Worm (Caenorhabditis elegans) whole organism, L2 larva: ENCODE data around the gene T19C3.2.

Source experiments
- C34F6.9 ChIP-seq: fragments of 150-350 bp; optimal IDR thresholded peaks from 2 replicates; lab custom pipeline; 2014; ENCODE audit warnings: missing biosample characterization, missing genetic modification characterization
- F13H6.1 ChIP-seq: sonication (generic microtip); optimal IDR thresholded peaks from 2 replicates; lab custom pipeline; 2016; ENCODE audit warnings: missing genetic modification characterization, missing compliant biosample characterization
- Y55F3AM.14 ChIP-seq: fragments of 200-800 bp; sonication (Bioruptor generic); optimal IDR thresholded peaks from 2 replicates; lab custom pipeline; 2018; ENCODE audit warnings: mild to moderate bottlenecking, missing genetic modification characterization, missing compliant biosample characterization
- ZK546.5 ChIP-seq: sonication (generic microtip); optimal IDR thresholded peaks from 2 replicates; lab custom pipeline; 2017; ENCODE audit warnings: missing biosample characterization, missing genetic modification characterization
- alr-1 ChIP-seq: fragments of 150-350 bp; optimal IDR thresholded peaks from 2 replicates; lab custom pipeline; 2014; ENCODE audit warnings: missing biosample characterization, missing genetic modification characterization
- aly-2 ChIP-seq: fragments of 150-350 bp; optimal IDR thresholded peaks from 2 replicates; lab custom pipeline; 2014; ENCODE audit warnings: missing biosample characterization, missing genetic modification characterization
- ama-1 ChIP-seq: fragments of 150-350 bp; optimal IDR thresholded peaks from 2 replicates; lab custom pipeline; 2018; ENCODE audit warnings: inconsistent platforms
- blmp-1 ChIP-seq: sonication (generic microtip); optimal IDR thresholded peaks from 2 replicates; lab custom pipeline; 2017; ENCODE audit warnings: missing genetic modification characterization, mild to moderate bottlenecking, missing compliant biosample characterization, antibody characterized with exemption, moderate library complexity; ENCODE audit not compliant: insufficient read depth
- ceh-16 ChIP-seq: fragments of 150-350 bp; optimal IDR thresholded peaks from 2 replicates; lab custom pipeline; 2014; ENCODE audit warnings: missing biosample characterization, missing genetic modification characterization
- ceh-82 ChIP-seq: fragments of 150-350 bp; optimal IDR thresholded peaks from 2 replicates; lab custom pipeline; 2014; ENCODE audit warnings: missing biosample characterization, missing genetic modification characterization
- crh-2 ChIP-seq: sonication (generic microtip); optimal IDR thresholded peaks from 2 replicates; lab custom pipeline; 2017; ENCODE audit warnings: missing biosample characterization, missing genetic modification characterization
- dmd-4 ChIP-seq: sonication (generic microtip); optimal IDR thresholded peaks from 2 replicates; lab custom pipeline; 2017; ENCODE audit warnings: missing biosample characterization, missing genetic modification characterization
- egl-27 ChIP-seq: sonication (generic microtip); optimal IDR thresholded peaks from 3 replicates; lab custom pipeline; 2017; ENCODE audit warnings: missing biosample characterization, missing genetic modification reagents, missing genetic modification characterization
- elt-1 ChIP-seq: fragments of 150-350 bp; optimal IDR thresholded peaks from 2 replicates; lab custom pipeline; 2014; ENCODE audit warnings: missing biosample characterization, missing genetic modification characterization
- fos-1 ChIP-seq: fragments of 150-350 bp; optimal IDR thresholded peaks from 2 replicates; lab custom pipeline; 2014; ENCODE audit warnings: missing biosample characterization, missing genetic modification characterization
- gmeb-1 ChIP-seq: fragments of 150-350 bp; optimal IDR thresholded peaks from 2 replicates; lab custom pipeline; 2014; ENCODE audit warnings: missing biosample characterization, missing genetic modification characterization
- lin-13 ChIP-seq: fragments of 150-350 bp; optimal IDR thresholded peaks from 2 replicates; lab custom pipeline; 2014; ENCODE audit warnings: missing biosample characterization, missing genetic modification reagents, missing genetic modification characterization
- lin-39 ChIP-seq: fragments of 150-350 bp; optimal IDR thresholded peaks from 2 replicates; lab custom pipeline; 2014; ENCODE audit warnings: missing biosample characterization, missing genetic modification reagents, missing genetic modification characterization
- lsy-2 ChIP-seq, 2 experiments: fragments of 150-350 bp in 1 of 2; sonication (generic microtip) in 1 of 2; optimal IDR thresholded peaks; 2 replicates each; lab custom pipeline; 2014 to 2017; ENCODE audit warnings: missing biosample characterization in 2 of 2, missing genetic modification characterization in 2 of 2
- nhr-10 ChIP-seq: sonication (generic microtip); optimal IDR thresholded peaks from 2 replicates; lab custom pipeline; 2017; ENCODE audit warnings: missing biosample characterization, missing genetic modification characterization
- nhr-11 ChIP-seq: fragments of 150-350 bp; optimal IDR thresholded peaks from 2 replicates; lab custom pipeline; 2014; ENCODE audit warnings: missing biosample characterization, missing genetic modification characterization
- nhr-129 ChIP-seq: fragments of 150-350 bp; optimal IDR thresholded peaks from 2 replicates; lab custom pipeline; 2014; ENCODE audit warnings: missing biosample characterization, missing genetic modification characterization
- nhr-21 ChIP-seq: fragments of 150-350 bp; optimal IDR thresholded peaks from 2 replicates; lab custom pipeline; 2014; ENCODE audit warnings: missing biosample characterization, missing genetic modification characterization
- nhr-23 ChIP-seq: fragments of 150-350 bp; optimal IDR thresholded peaks from 2 replicates; lab custom pipeline; 2014; ENCODE audit warnings: missing biosample characterization, missing genetic modification reagents, missing genetic modification characterization
- nhr-25 ChIP-seq: fragments of 150-350 bp; sonication (generic microtip); optimal IDR thresholded peaks from 3 replicates; lab custom pipeline; 2014; ENCODE audit warnings: missing biosample characterization, missing genetic modification characterization
- nhr-77 ChIP-seq: fragments of 150-350 bp; optimal IDR thresholded peaks from 2 replicates; lab custom pipeline; 2014; ENCODE audit warnings: missing biosample characterization, missing genetic modification characterization
- peb-1 ChIP-seq: fragments of 150-350 bp; optimal IDR thresholded peaks from 2 replicates; lab custom pipeline; 2014; ENCODE audit warnings: missing biosample characterization, missing genetic modification characterization
- sem-4 ChIP-seq: fragments of 150-350 bp; optimal IDR thresholded peaks from 2 replicates; lab custom pipeline; 2014; ENCODE audit warnings: missing biosample characterization, missing genetic modification reagents, missing genetic modification characterization
- skn-1 ChIP-seq: sonication (generic microtip); optimal IDR thresholded peaks from 2 replicates; lab custom pipeline; 2017; ENCODE audit warnings: missing biosample characterization, missing genetic modification characterization
- sma-9 ChIP-seq, 2 experiments: fragments of 150-350 bp in 1 of 2; sonication (generic microtip) in 1 of 2; optimal IDR thresholded peaks; 2 replicates each; lab custom pipeline; 2014 to 2016; ENCODE audit warnings: missing genetic modification characterization in 2 of 2, mild to moderate bottlenecking in 1 of 2, missing biosample characterization in 1 of 2, missing compliant biosample characterization in 1 of 2, missing genetic modification reagents in 1 of 2, moderate library complexity in 1 of 2
- snpc-4 ChIP-seq: fragments of 150-350 bp; optimal IDR thresholded peaks from 2 replicates; lab custom pipeline; 2014; ENCODE audit warnings: missing biosample characterization, missing genetic modification characterization
- unc-55 ChIP-seq: fragments of 150-350 bp; sonication (generic microtip); optimal IDR thresholded peaks from 3 replicates; lab custom pipeline; 2014; ENCODE audit warnings: missing biosample characterization, missing genetic modification reagents, missing genetic modification characterization
- unc-62 ChIP-seq: fragments of 150-350 bp; optimal IDR thresholded peaks from 2 replicates; lab custom pipeline; 2014; ENCODE audit warnings: missing biosample characterization, missing genetic modification reagents, missing genetic modification characterization
- zag-1 ChIP-seq: fragments of 150-350 bp; optimal IDR thresholded peaks from 2 replicates; lab custom pipeline; 2014; ENCODE audit warnings: missing biosample characterization, missing genetic modification characterization
- ztf-1 ChIP-seq: fragments of 200-800 bp; sonication (Bioruptor generic); conservative IDR thresholded peaks from 2 replicates; pipeline ENCODE4 v1.3.6; 2022; ENCODE audit warnings: missing genetic modification characterization, missing compliant biosample characterization
- ztf-11 ChIP-seq: sonication (generic microtip); optimal IDR thresholded peaks from 2 replicates; lab custom pipeline; 2017; ENCODE audit warnings: missing biosample characterization, missing genetic modification characterization
- ztf-4 ChIP-seq: fragments of 150-350 bp; optimal IDR thresholded peaks from 2 replicates; lab custom pipeline; 2014; ENCODE audit warnings: missing biosample characterization, missing genetic modification characterization

T19C3.2 gene

DNA sequence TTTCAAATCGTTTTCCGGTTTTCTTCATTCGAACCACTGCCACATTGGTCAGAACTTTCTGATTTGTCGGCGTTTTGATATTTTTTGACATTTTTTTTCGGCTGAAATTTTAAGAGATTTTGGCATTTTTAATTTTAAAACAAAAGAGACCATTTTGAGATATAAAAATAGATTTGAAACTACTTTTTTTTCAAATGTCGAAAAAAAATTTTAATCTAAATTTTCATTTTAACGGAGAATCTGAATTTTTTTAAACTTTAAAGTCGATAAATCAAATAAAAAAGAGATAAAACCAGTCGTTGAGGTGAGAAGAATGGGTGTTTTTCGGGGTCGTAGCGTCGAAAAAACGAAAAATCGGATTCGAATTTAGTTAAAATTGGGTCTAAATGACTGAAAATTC is 21.0 kb upstream of the T19C3.2 start, which contains the start of gene sbds-1:
Gene sbds-1 (minus strand): TSS at position 101 of the 400 bp plus-strand sequence.
- TF ChIP-seq lin-13 (GFP tag; lab: Kevin White, UChicago) = no peak
- no peak for TF ChIP-seq crh-2 (tag; lab: Kevin White, UChicago)
- no peak for TF ChIP-seq nhr-23 (tag; lab: Kevin White, UChicago)
- TF ChIP-seq nhr-11 (tag; lab: Kevin White, UChicago) = no peak
- TF ChIP-seq nhr-77 (tag; lab: Kevin White, UChicago) = no peak
- TF ChIP-seq lin-39 (tag; lab: Kevin White, UChicago) = no peak
- TF ChIP-seq ceh-82 (tag; lab: Kevin White, UChicago) = no peak
- no peak for TF ChIP-seq lsy-2 (tag; optimal IDR thresholded peaks at IDR 0.05; lab: Kevin White, UChicago)
- TF ChIP-seq ama-1 (lab: Kevin White, UChicago) = no peak
- no peak for TF ChIP-seq ztf-11 (tag; lab: Kevin White, UChicago)
- no peak for TF ChIP-seq ztf-4 (tag; lab: Kevin White, UChicago)
- no peak for TF ChIP-seq egl-27 (tag; lab: Kevin White, UChicago)
- no peak for TF ChIP-seq nhr-25 (tag; lab: Kevin White, UChicago)
- TF ChIP-seq dmd-4 = no peak
- no peak for TF ChIP-seq F13H6.1 (tag; lab: Kevin White, UChicago)
- TF ChIP-seq snpc-4 (tag; lab: Kevin White, UChicago) = no peak

DNA sequence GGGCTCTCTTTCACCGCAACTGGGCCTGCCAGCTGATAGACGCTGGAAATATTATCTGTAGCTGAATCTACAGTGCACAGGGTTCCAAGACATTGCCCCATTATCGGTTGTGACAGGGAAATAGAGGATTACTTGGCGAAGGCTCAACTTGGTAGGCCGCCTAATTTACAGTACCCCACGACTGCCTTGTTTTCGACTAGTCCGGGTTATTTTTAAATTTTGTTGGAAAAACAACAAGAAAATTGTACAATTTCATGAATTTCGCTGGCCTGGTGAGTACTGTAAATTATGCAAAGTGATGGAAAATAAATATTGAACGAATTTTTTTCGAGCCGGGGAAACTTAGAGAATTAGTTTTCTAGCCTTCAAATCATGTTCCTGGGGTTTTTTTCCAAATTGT is 18.7 kb upstream of the T19C3.2 start, which contains the start of gene T19C3.7:
Gene T19C3.7 (minus strand): TSS at position 101 of the 400 bp plus-strand sequence.
- TF ChIP-seq nhr-10 (tag; lab: Kevin White, UChicago) (no peak), ztf-1 (no peak), nhr-77 (tag; lab: Kevin White, UChicago) (no peak), peb-1 (tag; lab: Kevin White, UChicago) (no peak), sem-4 (tag; lab: Kevin White, UChicago) (no peak), F13H6.1 (tag; lab: Kevin White, UChicago) (no peak), skn-1 (tag; lab: Kevin White, UChicago) (no peak), alr-1 (no peak), aly-2 (no peak), Y55F3AM.14 (GFP tag; lab: Kevin White, UChicago) (no peak), dmd-4 (no peak), C34F6.9 (tag; lab: Kevin White, UChicago) (no peak), gmeb-1 (tag; lab: Kevin White, UChicago) (no peak), lin-13 (GFP tag; lab: Kevin White, UChicago) (no peak), nhr-11 (tag; lab: Kevin White, UChicago) (no peak), lsy-2 (tag; optimal IDR thresholded peaks at IDR 0.05; lab: Kevin White, UChicago) (no peak), nhr-21 (no peak)

DNA sequence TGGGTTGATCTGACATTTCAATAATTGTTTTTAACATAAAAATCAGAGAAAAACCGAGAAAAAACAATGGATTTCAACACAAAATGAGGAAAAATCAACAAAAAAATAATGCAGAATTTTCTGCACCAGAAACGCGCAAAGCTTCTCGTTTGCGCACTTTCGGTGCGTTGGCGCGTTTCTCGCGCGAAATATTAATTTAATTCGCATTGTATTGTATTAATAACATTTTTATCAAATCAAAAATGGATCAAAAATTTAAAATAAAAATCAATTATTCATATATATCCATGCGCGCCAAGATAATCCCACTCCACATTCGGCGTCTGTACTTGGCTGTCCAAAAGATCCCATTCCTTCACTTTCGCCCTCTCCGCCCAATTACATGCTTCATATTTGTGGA is 17.3 kb upstream of the T19C3.2 start, which contains the start of gene fem-2:
Gene fem-2 (minus strand): TSS at position 9 of the 400 bp plus-strand sequence.
- TF ChIP-seq lin-13 (GFP tag; lab: Kevin White, UChicago) (no peak), lsy-2 (tag; optimal IDR thresholded peaks at IDR 0.05; lab: Kevin White, UChicago) (peak; percentile 42 to 44), crh-2 (tag; lab: Kevin White, UChicago) (peak; percentile 18), ceh-82 (tag; lab: Kevin White, UChicago) (no peak), nhr-25 (tag; lab: Kevin White, UChicago) (peak; percentile 13), unc-55 (GFP tag; lab: Kevin White, UChicago) (peak; percentile 41), C34F6.9 (tag; lab: Kevin White, UChicago) (peak; percentile 70), gmeb-1 (tag; lab: Kevin White, UChicago) (peak; percentile 33), F13H6.1 (tag; lab: Kevin White, UChicago) (no peak), peb-1 (tag; lab: Kevin White, UChicago) (no peak), ztf-1 (no peak), sem-4 (tag; lab: Kevin White, UChicago) (no peak), egl-27 (tag; lab: Kevin White, UChicago) (no peak), nhr-129 (tag; lab: Kevin White, UChicago) (no peak)
- TF ChIP-seq, all 48 proteins: peak for 6

DNA sequence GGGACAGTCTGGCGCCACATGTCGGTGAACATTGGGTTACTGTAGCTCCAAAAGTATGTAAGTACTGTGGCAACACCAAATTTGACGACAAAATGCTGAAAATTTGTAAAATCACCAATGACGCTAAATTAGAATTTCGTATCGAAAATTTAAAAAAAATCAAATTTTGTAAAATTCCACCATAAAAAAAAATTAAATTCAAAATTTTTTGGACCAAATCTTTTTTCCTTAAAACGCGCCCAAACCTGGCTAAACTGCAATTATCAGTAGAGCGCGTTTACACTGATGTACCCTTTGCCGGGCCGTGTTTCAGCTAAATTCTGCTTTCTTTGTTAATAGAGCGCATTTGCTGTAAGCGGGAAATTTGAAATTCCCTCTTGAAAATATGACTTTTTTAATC is 14.1 kb upstream of the T19C3.2 start, which contains the start of gene T19C3.6:
Gene T19C3.6 (minus strand): TSS at position 101 of the 400 bp plus-strand sequence.
- TF ChIP-seq ceh-16 (no peak), nhr-10 (tag; lab: Kevin White, UChicago) (no peak), nhr-77 (tag; lab: Kevin White, UChicago) (no peak), lin-13 (GFP tag; lab: Kevin White, UChicago) (no peak), fos-1 (no peak), skn-1 (tag; lab: Kevin White, UChicago) (no peak), unc-62 (GFP tag; lab: Kevin White, UChicago) (no peak), dmd-4 (no peak), zag-1 (tag; lab: Kevin White, UChicago) (no peak), snpc-4 (tag; lab: Kevin White, UChicago) (no peak), ceh-82 (tag; lab: Kevin White, UChicago) (no peak), nhr-21 (no peak), ZK546.5 (tag; lab: Kevin White, UChicago) (no peak), blmp-1 (tag; lab: Kevin White, UChicago) (no peak), elt-1 (tag; lab: Kevin White, UChicago) (no peak), nhr-23 (tag; lab: Kevin White, UChicago) (no peak), lsy-2 (tag; optimal IDR thresholded peaks at IDR 0.05; lab: Kevin White, UChicago) (no peak), unc-55 (GFP tag; lab: Kevin White, UChicago) (no peak), sma-9 (GFP tag; optimal IDR thresholded peaks at IDR 0.05; lab: Kevin White, UChicago) (no peak), sma-9 (tag; optimal IDR thresholded peaks at IDR 0.05; lab: Kevin White, UChicago) (no peak), nhr-11 (tag; lab: Kevin White, UChicago) (no peak)
- TF ChIP-seq, all 48 proteins: peak for 0
